Worm (Caenorhabditis elegans) whole organism, mixed stage, embryonic: ENCODE results near the gene rad-23.

Experiments
- ces-1 ChIP-seq: fragments of 150-350 bp; optimal IDR thresholded peaks from 2 replicates; lab custom pipeline; 2014; ENCODE audit warnings: missing biosample characterization, missing genetic modification reagents, missing genetic modification characterization
- cnd-1 ChIP-seq: fragments of 200-800 bp; sonication (Bioruptor generic); optimal IDR thresholded peaks from 2 replicates; lab custom pipeline; 2018; ENCODE audit warnings: mild to moderate bottlenecking, missing genetic modification characterization, missing compliant biosample characterization
- lin-32 ChIP-seq: fragments of 200-800 bp; sonication (Bioruptor generic); optimal IDR thresholded peaks from 2 replicates; lab custom pipeline; 2018; ENCODE audit warnings: mild to moderate bottlenecking, missing genetic modification characterization, missing compliant biosample characterization
- mep-1 ChIP-seq: fragments of 150-350 bp; optimal IDR thresholded peaks from 2 replicates; lab custom pipeline; 2017; ENCODE audit warnings: missing biosample characterization, missing genetic modification reagents, missing genetic modification characterization, inconsistent platforms
- nhr-12 ChIP-seq: fragments of 150-350 bp; optimal IDR thresholded peaks from 2 replicates; lab custom pipeline; 2014; ENCODE audit warnings: missing biosample characterization, missing genetic modification characterization
- nhr-28 ChIP-seq: fragments of 150-350 bp; optimal IDR thresholded peaks from 2 replicates; lab custom pipeline; 2014; ENCODE audit warnings: missing biosample characterization, missing genetic modification characterization
- pha-4 ChIP-seq: fragments of 150-350 bp; optimal IDR thresholded peaks from 2 replicates; lab custom pipeline; 2018; ENCODE audit warnings: missing biosample characterization, missing genetic modification reagents, missing genetic modification characterization
- snpc-4 ChIP-seq: fragments of 150-350 bp; optimal IDR thresholded peaks from 2 replicates; lab custom pipeline; 2014; ENCODE audit warnings: missing biosample characterization, missing genetic modification characterization
- sptf-1 ChIP-seq: sonication (generic microtip); optimal IDR thresholded peaks from 2 replicates; lab custom pipeline; 2017; ENCODE audit warnings: mild to moderate bottlenecking, missing genetic modification characterization, moderate library complexity, missing compliant biosample characterization
- unc-62 ChIP-seq: fragments of 150-350 bp; optimal IDR thresholded peaks from 2 replicates; lab custom pipeline; 2014; ENCODE audit warnings: missing biosample characterization, missing genetic modification reagents, missing genetic modification characterization

ce11 chrII:11649239-11649638 lies 3.3 kb downstream of the rad-23 start:
- TF ChIP-seq nhr-12 = no peak
- TF ChIP-seq lin-32 (GFP tag; lab: Kevin White, UChicago) = no peak
- TF ChIP-seq unc-62 (GFP tag; lab: Kevin White, UChicago) = no peak
- TF ChIP-seq cnd-1 (tag; lab: Kevin White, UChicago) = no peak
- TF ChIP-seq sptf-1 (tag; lab: Kevin White, UChicago) = no peak
- no peak for TF ChIP-seq mep-1
- no peak for TF ChIP-seq snpc-4 (tag; lab: Kevin White, UChicago)
- no peak for TF ChIP-seq ces-1
- no peak for TF ChIP-seq nhr-28 (tag; lab: Kevin White, UChicago)
- TF ChIP-seq pha-4 (tag; lab: Kevin White, UChicago) = no peak
